Fruit fly (Drosophila melanogaster) Kc167 (cell line): ENCODE measurements around the gene CG7653.

ENCODE experiments used
- h ChIP-seq: fragments of >200 bp; optimal IDR thresholded peaks from 3 replicates; lab custom pipeline; 2018; ENCODE audit warnings: missing external identifiers
- psq ChIP-seq: fragments of >200 bp; optimal IDR thresholded peaks from 2 replicates; lab custom pipeline; 2017; ENCODE audit warnings: missing external identifiers

DNA sequence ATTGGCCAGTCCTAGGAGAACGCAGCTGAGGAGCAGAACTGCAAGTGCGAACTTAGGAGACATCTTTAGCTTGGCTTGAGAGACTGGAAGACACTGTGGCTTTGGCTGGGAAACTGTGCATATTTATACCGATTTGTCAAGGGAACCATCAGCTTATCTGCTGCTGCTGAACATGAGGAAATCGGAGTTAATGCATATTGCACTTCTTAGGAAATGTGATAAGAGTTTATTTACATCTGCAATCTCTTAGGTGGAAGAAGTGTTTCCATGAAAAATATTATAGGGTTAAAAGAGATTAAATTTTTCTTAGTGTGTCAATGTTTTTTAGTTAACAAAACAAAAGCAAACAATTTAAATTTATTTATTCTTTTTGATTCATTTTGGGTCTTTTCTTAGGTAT is 14.6 kb downstream of the CG7653 start, which contains the start of gene CG42792:
- no peak for TF ChIP-seq psq
- TF ChIP-seq h (lab: Kevin White, UChicago): no peak
